Worm (Caenorhabditis elegans) whole organism, L3 larva: ENCODE results near the gene C44C10.15.

Source experiments
- ZK546.5 ChIP-seq: sonication (generic microtip); optimal IDR thresholded peaks from 2 replicates; lab custom pipeline; 2017; ENCODE audit warnings: missing biosample characterization, missing genetic modification characterization
- aly-2 ChIP-seq: fragments of 150-350 bp; optimal IDR thresholded peaks from 2 replicates; lab custom pipeline; 2014; ENCODE audit warnings: missing biosample characterization, missing genetic modification characterization
- ama-1 ChIP-seq: fragments of 150-350 bp; optimal IDR thresholded peaks from 2 replicates; lab custom pipeline; 2018
- ceh-16 ChIP-seq: sonication (generic microtip); optimal IDR thresholded peaks from 2 replicates; lab custom pipeline; 2017; ENCODE audit warnings: missing biosample characterization, missing genetic modification characterization
- ceh-28 ChIP-seq: fragments of 150-350 bp; optimal IDR thresholded peaks from 2 replicates; lab custom pipeline; 2014; ENCODE audit warnings: missing biosample characterization, missing genetic modification reagents, missing genetic modification characterization
- daf-12 ChIP-seq: fragments of 150-350 bp; optimal IDR thresholded peaks from 2 replicates; lab custom pipeline; 2014; ENCODE audit warnings: missing biosample characterization, missing genetic modification reagents, missing genetic modification characterization
- egl-27 ChIP-seq: sonication (generic microtip); optimal IDR thresholded peaks from 4 replicates; lab custom pipeline; 2017; ENCODE audit warnings: missing biosample characterization, missing genetic modification reagents, missing genetic modification characterization
- egl-5 ChIP-seq: fragments of 150-350 bp; optimal IDR thresholded peaks from 2 replicates; lab custom pipeline; 2017; ENCODE audit warnings: missing biosample characterization, missing genetic modification reagents, missing genetic modification characterization, inconsistent platforms
- elt-2 ChIP-seq: sonication (generic microtip); optimal IDR thresholded peaks from 2 replicates; lab custom pipeline; 2016; ENCODE audit warnings: missing genetic modification reagents, mild to moderate bottlenecking, missing genetic modification characterization, missing compliant biosample characterization
- elt-3 ChIP-seq, 3 experiments: fragments of 150-350 bp in 1 of 3; sonication (generic microtip) in 2 of 3; optimal IDR thresholded peaks; 2 replicates in 2 of 3; 4 replicates in 1 of 3; lab custom pipeline; 2014 to 2017; ENCODE audit warnings: missing biosample characterization in 3 of 3, missing genetic modification characterization in 3 of 3
- eor-1 ChIP-seq, 2 experiments: fragments of 150-350 bp; optimal IDR thresholded peaks; 2 replicates each; lab custom pipeline; 2014 to 2018; ENCODE audit warnings: missing biosample characterization in 2 of 2, missing genetic modification characterization in 2 of 2
- fkh-2 ChIP-seq: fragments of 150-350 bp; optimal IDR thresholded peaks from 2 replicates; lab custom pipeline; 2014; ENCODE audit warnings: missing biosample characterization, missing genetic modification reagents, missing genetic modification characterization
- fos-1 ChIP-seq: fragments of 150-350 bp; optimal IDR thresholded peaks from 2 replicates; lab custom pipeline; 2014; ENCODE audit warnings: missing biosample characterization, missing genetic modification characterization
- hmg-11 ChIP-seq: sonication (generic microtip); optimal IDR thresholded peaks from 2 replicates; lab custom pipeline; 2016; ENCODE audit warnings: missing genetic modification characterization, missing compliant biosample characterization
- jun-1 ChIP-seq: fragments of 150-350 bp; optimal IDR thresholded peaks from 2 replicates; lab custom pipeline; 2014; ENCODE audit warnings: missing biosample characterization, missing genetic modification reagents, missing genetic modification characterization
- lin-15B ChIP-seq: fragments of 150-350 bp; optimal IDR thresholded peaks from 2 replicates; lab custom pipeline; 2014; ENCODE audit warnings: missing biosample characterization, missing genetic modification characterization
- lin-39 ChIP-seq: fragments of 150-350 bp; optimal IDR thresholded peaks from 2 replicates; lab custom pipeline; 2018; ENCODE audit warnings: missing biosample characterization, missing genetic modification reagents, missing genetic modification characterization
- mdl-1 ChIP-seq: fragments of 150-350 bp; optimal IDR thresholded peaks from 2 replicates; lab custom pipeline; 2014; ENCODE audit warnings: missing biosample characterization, missing genetic modification characterization
- mml-1 ChIP-seq: fragments of 150-350 bp; sonication (generic microtip); optimal IDR thresholded peaks from 3 replicates; lab custom pipeline; 2014; ENCODE audit warnings: missing biosample characterization, missing genetic modification characterization
- nfya-1 ChIP-seq: sonication (generic microtip); optimal IDR thresholded peaks from 2 replicates; lab custom pipeline; 2017; ENCODE audit warnings: missing genetic modification characterization, mild to moderate bottlenecking, missing compliant biosample characterization, antibody characterized with exemption, moderate library complexity; ENCODE audit not compliant: insufficient read depth
- nhr-11 ChIP-seq: fragments of 150-350 bp; optimal IDR thresholded peaks from 2 replicates; lab custom pipeline; 2014; ENCODE audit warnings: missing biosample characterization, missing genetic modification characterization
- nhr-12 ChIP-seq: fragments of 150-350 bp; optimal IDR thresholded peaks from 2 replicates; lab custom pipeline; 2014; ENCODE audit warnings: missing biosample characterization, missing genetic modification characterization
- nhr-237 ChIP-seq: fragments of 150-350 bp; optimal IDR thresholded peaks from 2 replicates; lab custom pipeline; 2014; ENCODE audit warnings: missing biosample characterization, missing genetic modification characterization
- nhr-25 ChIP-seq: sonication (generic microtip); optimal IDR thresholded peaks from 2 replicates; lab custom pipeline; 2017; ENCODE audit warnings: missing biosample characterization, missing genetic modification characterization
- nhr-76 ChIP-seq: fragments of 150-350 bp; sonication (generic microtip); optimal IDR thresholded peaks from 5 replicates; lab custom pipeline; 2014; ENCODE audit warnings: missing biosample characterization, missing genetic modification characterization
- pha-4 ChIP-seq: fragments of 150-350 bp; optimal IDR thresholded peaks from 2 replicates; lab custom pipeline; 2014; ENCODE audit warnings: missing biosample characterization, missing genetic modification reagents, missing genetic modification characterization
- pqm-1 ChIP-seq: fragments of 150-350 bp; optimal IDR thresholded peaks from 2 replicates; lab custom pipeline; 2017; ENCODE audit warnings: missing biosample characterization, missing genetic modification characterization, inconsistent platforms
- sea-2 ChIP-seq: fragments of 150-350 bp; sonication (generic microtip); optimal IDR thresholded peaks from 4 replicates; lab custom pipeline; 2014; ENCODE audit warnings: missing biosample characterization, missing genetic modification reagents, missing genetic modification characterization
- snpc-4 ChIP-seq: fragments of 150-350 bp; optimal IDR thresholded peaks from 2 replicates; lab custom pipeline; 2014; ENCODE audit warnings: missing biosample characterization, missing genetic modification characterization
- unc-39 ChIP-seq: sonication (generic microtip); optimal IDR thresholded peaks from 4 replicates; lab custom pipeline; 2017; ENCODE audit warnings: missing biosample characterization, missing genetic modification characterization
- unc-62 ChIP-seq: fragments of 150-350 bp; sonication (generic microtip); optimal IDR thresholded peaks from 4 replicates; lab custom pipeline; 2014; ENCODE audit warnings: missing biosample characterization, missing genetic modification reagents, missing genetic modification characterization

Gene C44C10.15

ce11 chrX:11679211-11679977, 20.8 kb downstream of the C44C10.15 start:
- TF ChIP-seq pha-4 (tag; lab: Kevin White, UChicago) (peak; percentile 33), elt-2 (tag; lab: Kevin White, UChicago) (peak; percentile 65), snpc-4 (tag; lab: Kevin White, UChicago) (no peak)

DNA sequence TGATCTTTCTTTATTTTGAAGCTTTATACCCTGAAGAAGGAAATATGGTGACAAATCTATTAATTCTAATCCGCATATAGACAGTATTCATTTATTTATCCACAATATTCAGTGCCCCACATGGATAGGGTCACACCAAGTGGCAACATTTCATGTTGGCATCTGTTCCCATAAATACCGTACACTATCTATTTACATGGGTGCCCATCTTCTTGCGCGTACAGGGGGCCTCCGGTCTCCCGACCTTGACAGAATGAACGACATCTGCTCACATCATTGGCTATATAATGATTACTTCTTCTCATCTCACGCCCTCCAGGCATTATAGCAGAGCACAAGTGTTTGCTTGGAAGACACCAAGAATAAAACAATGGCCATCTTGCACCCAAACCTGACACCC, 24.6 kb downstream of the C44C10.15 start:
- TF ChIP-seq unc-39 (tag; lab: Kevin White, UChicago), result no peak
- TF ChIP-seq nhr-12 (tag; lab: Kevin White, UChicago), result no peak
- TF ChIP-seq eor-1 (tag; optimal IDR thresholded peaks at IDR 0.05; lab: Kevin White, UChicago), result no peak
- no peak for TF ChIP-seq lin-15B (tag; lab: Kevin White, UChicago)
- TF ChIP-seq, all 47 proteins: peak for 0

- TF ChIP-seq lin-39 (tag; lab: Kevin White, UChicago) (no peak), jun-1 (tag; lab: Kevin White, UChicago) (no peak), sea-2 (GFP tag; lab: Kevin White, UChicago) (no peak), eor-1 (tag; optimal IDR thresholded peaks at IDR 0.05; lab: Kevin White, UChicago) (no peak), unc-62 (GFP tag; lab: Kevin White, UChicago) (no peak), snpc-4 (tag; lab: Kevin White, UChicago) (no peak), unc-39 (tag; lab: Kevin White, UChicago) (no peak), ceh-28 (tag; lab: Kevin White, UChicago) (no peak), nhr-76 (tag; lab: Kevin White, UChicago) (no peak), egl-27 (tag; lab: Kevin White, UChicago) (no peak), fos-1 (tag; lab: Kevin White, UChicago) (no peak), egl-5 (tag; lab: Kevin White, UChicago) (no peak), fkh-2 (no peak), nhr-237 (tag; lab: Kevin White, UChicago) (no peak), ceh-16 (tag; lab: Kevin White, UChicago) (no peak), aly-2 (tag; lab: Kevin White, UChicago) (no peak), daf-12 (tag; lab: Kevin White, UChicago) (no peak), elt-2 (tag; lab: Kevin White, UChicago) (no peak)
Observed at ce11 chrX:11673063-11673759, 27.0 kb downstream of the C44C10.15 start.

DNA sequence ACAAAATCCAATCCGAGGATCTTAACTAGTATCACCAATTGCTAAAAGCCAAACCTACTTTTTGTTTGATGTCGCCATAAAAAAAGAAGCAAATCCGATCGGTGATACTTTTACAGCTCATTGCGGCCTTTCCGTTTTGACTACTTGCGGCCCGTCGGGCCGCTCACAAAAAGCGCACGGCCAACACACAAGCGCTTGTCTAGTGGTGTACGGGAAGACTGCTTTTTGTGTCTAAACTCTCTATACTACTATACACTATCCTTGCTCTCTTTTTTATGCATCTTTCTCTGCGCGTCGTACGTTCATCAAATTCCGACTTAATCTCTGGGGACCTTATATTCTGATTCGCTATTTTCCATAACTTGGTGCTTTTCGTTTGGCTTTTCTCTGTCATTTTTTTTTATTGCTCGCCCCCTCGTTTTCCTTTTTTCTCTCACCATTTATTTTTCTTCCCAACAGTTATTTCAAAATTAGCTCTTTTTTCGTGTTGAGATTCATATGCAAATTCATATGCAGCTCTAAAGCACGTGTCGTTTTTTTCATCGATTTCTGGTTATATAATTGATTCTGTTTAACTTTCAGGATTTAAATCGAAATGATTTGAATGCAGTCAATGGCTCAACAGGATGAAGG, 33.5 kb downstream of the C44C10.15 start, which contains the start of gene noca-2:
Gene noca-2, plus strand, starts transcription at position 583 of the 633 bp plus-strand sequence.
- TF ChIP-seq unc-39 (tag; lab: Kevin White, UChicago) (no peak), ama-1 (lab: Kevin White, UChicago) (no peak), mml-1 (tag; lab: Kevin White, UChicago) (no peak), daf-12 (tag; lab: Kevin White, UChicago) (no peak), pqm-1 (peak; percentile 8), lin-39 (tag; lab: Kevin White, UChicago) (peak; percentile 60), nhr-25 (tag; lab: Kevin White, UChicago) (no peak), egl-5 (tag; lab: Kevin White, UChicago) (peak; percentile 29), mdl-1 (tag; lab: Kevin White, UChicago) (no peak), fos-1 (tag; lab: Kevin White, UChicago) (no peak), nfya-1 (tag; lab: Kevin White, UChicago) (peak; percentile 77), unc-62 (GFP tag; lab: Kevin White, UChicago) (peak; percentile 2), ZK546.5 (tag; lab: Kevin White, UChicago) (no peak), hmg-11 (tag; lab: Kevin White, UChicago) (peak; percentile 48), nhr-11 (tag; lab: Kevin White, UChicago) (no peak), lin-15B (tag; lab: Kevin White, UChicago) (no peak), elt-3 (tag; optimal IDR thresholded peaks at IDR 0.05; lab: Kevin White, UChicago) (no peak), pha-4 (tag; lab: Kevin White, UChicago) (peak; percentile 38)
